Fruit fly (Drosophila melanogaster) whole organism, embryonic: ENCODE data around the gene Cpr78E.

Experiments
- Ada2b ChIP-seq: fragments of 200-800 bp; sonication (Bioruptor generic); IDR thresholded peaks from 2 replicates; pipeline ENCODE4 v1.3.6; 2022; ENCODE audit warnings: missing biosample characterization, missing genetic modification characterization
- Bdp1 ChIP-seq: fragments of 200-800 bp; sonication (Bioruptor generic); optimal IDR thresholded peaks from 3 replicates; lab custom pipeline; 2016; ENCODE audit warnings: missing biosample characterization, missing genetic modification characterization
- CG10274 ChIP-seq: fragments of 200-800 bp; sonication (Bioruptor generic); optimal IDR thresholded peaks from 3 replicates; lab custom pipeline; 2017; ENCODE audit warnings: missing biosample characterization, mild to moderate bottlenecking, missing genetic modification characterization
- CG11093 ChIP-seq: fragments of 200-800 bp; sonication (Bioruptor generic); IDR thresholded peaks from 3 replicates; pipeline ENCODE4 v1.3.6; 2022; ENCODE audit warnings: missing biosample characterization, missing genetic modification characterization
- CG1233 ChIP-seq: fragments of 200-800 bp; sonication (Bioruptor generic); optimal IDR thresholded peaks from 4 replicates; lab custom pipeline; 2018; ENCODE audit warnings: missing biosample characterization, mild to moderate bottlenecking, missing genetic modification characterization
- CG15696 ChIP-seq: fragments of 200-800 bp; sonication (Bioruptor generic); optimal IDR thresholded peaks from 2 replicates; lab custom pipeline; 2019; ENCODE audit warnings: missing biosample characterization, mild to moderate bottlenecking, missing genetic modification characterization, moderate library complexity
- CG18476 ChIP-seq: fragments of 200-800 bp; sonication (Bioruptor generic); optimal IDR thresholded peaks from 2 replicates; lab custom pipeline; 2016; ENCODE audit warnings: missing biosample characterization, mild to moderate bottlenecking, missing genetic modification characterization
- CG18619 ChIP-seq: fragments of 200-800 bp; sonication (Bioruptor generic); optimal IDR thresholded peaks from 3 replicates; lab custom pipeline; 2017; ENCODE audit warnings: missing biosample characterization, mild to moderate bottlenecking, missing genetic modification characterization
- CG2202 ChIP-seq: fragments of 200-800 bp; sonication (Bioruptor generic); optimal IDR thresholded peaks from 2 replicates; lab custom pipeline; 2018; ENCODE audit warnings: missing biosample characterization, mild to moderate bottlenecking, missing genetic modification characterization
- CG2678 ChIP-seq: fragments of 200-800 bp; sonication (Bioruptor generic); optimal IDR thresholded peaks from 3 replicates; lab custom pipeline; 2019; ENCODE audit warnings: missing biosample characterization, mild to moderate bottlenecking, missing genetic modification characterization, moderate library complexity
- CG2712 ChIP-seq: fragments of 200-800 bp; optimal IDR thresholded peaks from 3 replicates; lab custom pipeline; 2019; ENCODE audit warnings: missing biosample characterization, mild to moderate bottlenecking, missing genetic modification characterization, moderate library complexity
- CG31365 ChIP-seq: fragments of 200-800 bp; sonication (Bioruptor generic); optimal IDR thresholded peaks from 2 replicates; lab custom pipeline; 2018; ENCODE audit warnings: missing biosample characterization, mild to moderate bottlenecking, missing genetic modification characterization
- CG31388 ChIP-seq: fragments of 200-800 bp; sonication (Bioruptor generic); optimal IDR thresholded peaks from 2 replicates; lab custom pipeline; 2016; ENCODE audit warnings: missing biosample characterization, missing genetic modification characterization
- CG32767 ChIP-seq: fragments of 200-800 bp; sonication (Bioruptor generic); IDR thresholded peaks from 2 replicates; pipeline ENCODE4 v1.3.6; 2022; ENCODE audit warnings: missing biosample characterization, missing genetic modification characterization
- CG6175 ChIP-seq: fragments of 200-800 bp; sonication (Bioruptor generic); IDR thresholded peaks from 3 replicates; pipeline ENCODE4 v1.3.6; 2022; ENCODE audit warnings: missing biosample characterization, missing genetic modification characterization
- CG7271 ChIP-seq: fragments of 200-800 bp; sonication (Bioruptor generic); optimal IDR thresholded peaks from 2 replicates; lab custom pipeline; 2018; ENCODE audit warnings: missing biosample characterization, mild to moderate bottlenecking, missing genetic modification characterization, moderate library complexity
- CG7786 ChIP-seq: fragments of 200-800 bp; sonication (Bioruptor generic); optimal IDR thresholded peaks from 2 replicates; lab custom pipeline; 2016; ENCODE audit warnings: missing biosample characterization, missing genetic modification characterization
- CG9727 ChIP-seq: fragments of 200-800 bp; sonication (Bioruptor generic); optimal IDR thresholded peaks from 3 replicates; lab custom pipeline; 2017; ENCODE audit warnings: missing biosample characterization, mild to moderate bottlenecking, missing genetic modification characterization
- CG9797 ChIP-seq: fragments of 200-800 bp; sonication (Bioruptor generic); optimal IDR thresholded peaks from 3 replicates; lab custom pipeline; 2018; ENCODE audit warnings: missing biosample characterization, mild to moderate bottlenecking, missing genetic modification characterization
- CoRest ChIP-seq: fragments of 200-800 bp; sonication (Bioruptor generic); optimal IDR thresholded peaks from 3 replicates; lab custom pipeline; 2018; ENCODE audit warnings: missing biosample characterization, mild to moderate bottlenecking, missing genetic modification characterization, moderate library complexity
- CrebB ChIP-seq: fragments of 200-800 bp; sonication (Bioruptor generic); optimal IDR thresholded peaks from 3 replicates; lab custom pipeline; 2018; ENCODE audit warnings: missing biosample characterization, mild to moderate bottlenecking, missing genetic modification characterization
- Dip2 ChIP-seq: fragments of 200-800 bp; sonication (Bioruptor generic); IDR thresholded peaks from 2 replicates; pipeline ENCODE4 v1.3.6; 2022; ENCODE audit warnings: missing biosample characterization, missing genetic modification characterization
- Fer1 ChIP-seq: fragments of 200-800 bp; sonication (Bioruptor generic); optimal IDR thresholded peaks from 2 replicates; lab custom pipeline; 2017; ENCODE audit warnings: missing biosample characterization, mild to moderate bottlenecking, missing genetic modification characterization
- HHEX ChIP-seq: fragments of 200-800 bp; sonication (Bioruptor generic); optimal IDR thresholded peaks from 3 replicates; lab custom pipeline; 2017; ENCODE audit warnings: missing biosample characterization, mild to moderate bottlenecking, missing genetic modification characterization, missing genetic modification reagents
- MTF-1 ChIP-seq: fragments of 200-800 bp; sonication (Bioruptor generic); optimal IDR thresholded peaks from 2 replicates; lab custom pipeline; 2018; ENCODE audit warnings: missing biosample characterization, mild to moderate bottlenecking, missing genetic modification characterization, borderline replicate concordance
- NC2β ChIP-seq: fragments of 200-800 bp; sonication (Bioruptor generic); optimal IDR thresholded peaks from 2 replicates; lab custom pipeline; 2016; ENCODE audit warnings: missing biosample characterization, missing genetic modification characterization
- NFAT ChIP-seq: fragments of 200-800 bp; sonication (Bioruptor generic); IDR thresholded peaks from 2 replicates; pipeline ENCODE4 v1.3.6; 2022; ENCODE audit warnings: missing biosample characterization, missing genetic modification characterization
- Nf-YA ChIP-seq: fragments of 200-800 bp; sonication (Bioruptor generic); IDR thresholded peaks from 2 replicates; pipeline ENCODE4 v1.3.6; 2022; ENCODE audit warnings: missing biosample characterization, missing genetic modification characterization
- Oaz ChIP-seq: fragments of 200-800 bp; sonication (Bioruptor generic); IDR thresholded peaks from 2 replicates; pipeline ENCODE4 v1.3.6; 2022; ENCODE audit warnings: missing biosample characterization, missing genetic modification characterization
- Tbp ChIP-seq: fragments of >200 bp; optimal IDR thresholded peaks from 2 replicates; lab custom pipeline; 2018; ENCODE audit warnings: missing biosample characterization, missing genetic modification characterization
- Trl ChIP-seq, 3 experiments: fragments of >200 bp in 2 of 3; fragments of 200-800 bp in 1 of 3; sonication (Bioruptor generic) in 1 of 3; optimal IDR thresholded peaks; 2 replicates in 1 of 3; 3 replicates in 2 of 3; lab custom pipeline; 2016 to 2017; ENCODE audit warnings: missing biosample characterization in 1 of 3, missing genetic modification characterization in 1 of 3
- bsh ChIP-seq, 2 experiments: fragments of 200-800 bp; sonication (Bioruptor generic); optimal IDR thresholded peaks; 2 replicates each; lab custom pipeline; 2017 to 2018; ENCODE audit warnings: mild to moderate bottlenecking in 2 of 2, missing biosample characterization in 2 of 2, missing genetic modification characterization in 2 of 2, moderate library complexity in 1 of 2
- cas ChIP-seq: fragments of 200-800 bp; sonication (Bioruptor generic); IDR thresholded peaks from 2 replicates; pipeline ENCODE4 v1.3.6; 2022; ENCODE audit warnings: missing biosample characterization, missing genetic modification characterization
- chn ChIP-seq: fragments of 200-800 bp; sonication (Bioruptor generic); optimal IDR thresholded peaks from 2 replicates; lab custom pipeline; 2016; ENCODE audit warnings: missing biosample characterization, missing genetic modification characterization
- ci ChIP-seq: fragments of 200-800 bp; sonication (Bioruptor generic); IDR thresholded peaks from 3 replicates; pipeline ENCODE4 v1.3.6; 2022; ENCODE audit warnings: missing biosample characterization, missing genetic modification characterization
- croc ChIP-seq: fragments of 200-800 bp; sonication (Bioruptor generic); conservative IDR thresholded peaks from 3 replicates; pipeline ENCODE4 v1.3.6; 2022; ENCODE audit warnings: missing biosample characterization, missing genetic modification characterization
- esg ChIP-seq: fragments of 200-800 bp; sonication (Bioruptor generic); conservative IDR thresholded peaks from 2 replicates; pipeline ENCODE4 v1.3.6; 2022; ENCODE audit warnings: missing biosample characterization, missing genetic modification characterization
- ewg ChIP-seq: fragments of 200-800 bp; sonication (Bioruptor generic); optimal IDR thresholded peaks from 3 replicates; lab custom pipeline; 2017; ENCODE audit warnings: mild to moderate bottlenecking, missing biosample characterization, missing genetic modification reagents, missing genetic modification characterization
- lilli ChIP-seq: fragments of 200-800 bp; sonication (Bioruptor generic); optimal IDR thresholded peaks from 3 replicates; lab custom pipeline; 2016; ENCODE audit warnings: missing biosample characterization, missing genetic modification characterization
- lola ChIP-seq, 3 experiments: fragments of >200 bp in 2 of 3; fragments of 200-800 bp in 1 of 3; sonication (Bioruptor generic) in 1 of 3; optimal IDR thresholded peaks; 2 replicates each; lab custom pipeline; 2017 to 2019; ENCODE audit warnings: missing biosample characterization in 3 of 3, missing genetic modification characterization in 3 of 3, mild to moderate bottlenecking in 1 of 3, moderate library complexity in 1 of 3
- pan ChIP-seq, 4 experiments: fragments of >200 bp in 3 of 4; fragments of 200-800 bp in 1 of 4; sonication (Bioruptor generic) in 1 of 4; optimal IDR thresholded peaks in 3 of 4; IDR thresholded peaks in 1 of 4; 2 replicates each; pipeline versions ENCODE4 v1.3.6 to Lab custom; 2017 to 2022; ENCODE audit warnings: missing biosample characterization in 2 of 4, missing genetic modification characterization in 2 of 4, mixed read lengths in 1 of 4
- pzg ChIP-seq: fragments of 200-800 bp; sonication (Bioruptor generic); optimal IDR thresholded peaks from 3 replicates; lab custom pipeline; 2018; ENCODE audit warnings: missing biosample characterization, mild to moderate bottlenecking, missing genetic modification characterization, moderate library complexity
- rib ChIP-seq: fragments of 200-800 bp; sonication (Bioruptor generic); IDR thresholded peaks from 2 replicates; pipeline ENCODE4 v1.3.6; 2022; ENCODE audit warnings: missing biosample characterization, missing genetic modification characterization
- schlank ChIP-seq: fragments of 200-800 bp; sonication (Bioruptor generic); optimal IDR thresholded peaks from 2 replicates; lab custom pipeline; 2018; ENCODE audit warnings: missing biosample characterization, mild to moderate bottlenecking, missing genetic modification characterization
- slp2 ChIP-seq: fragments of 200-800 bp; sonication (Bioruptor generic); optimal IDR thresholded peaks from 2 replicates; lab custom pipeline; 2016; ENCODE audit warnings: missing biosample characterization, missing genetic modification characterization
- tna ChIP-seq: fragments of 200-800 bp; sonication (Bioruptor generic); IDR thresholded peaks from 2 replicates; pipeline ENCODE4 v1.3.6; 2022; ENCODE audit warnings: missing biosample characterization, missing genetic modification characterization; ENCODE audit not compliant: partially characterized antibody
- trem ChIP-seq: fragments of 200-800 bp; optimal IDR thresholded peaks from 3 replicates; lab custom pipeline; 2019; ENCODE audit warnings: missing biosample characterization, mild to moderate bottlenecking, missing genetic modification characterization, moderate library complexity
- tup ChIP-seq: fragments of 200-800 bp; sonication (Bioruptor generic); optimal IDR thresholded peaks from 2 replicates; lab custom pipeline; 2016; ENCODE audit warnings: missing biosample characterization, mild to moderate bottlenecking, missing genetic modification characterization, moderate library complexity
- twi ChIP-seq: fragments of 200-800 bp; optimal IDR thresholded peaks from 2 replicates; lab custom pipeline; 2019; ENCODE audit warnings: missing biosample characterization, mild to moderate bottlenecking, missing genetic modification characterization, moderate library complexity

Cpr78E gene

dm6 chr3L:21679687-21680086 is 12.9 kb upstream of the Cpr78E start, which contains the start of the genes Als2 and CG11248 (continued):
- TF ChIP-seq pan (optimal IDR thresholded peaks at IDR 0.05; lab: Kevin White, UChicago), result no peak
- no peak for TF ChIP-seq pan (GFP tag; optimal IDR thresholded peaks at IDR 0.05 in 1 of 2, IDR thresholded peaks at IDR 0.05 in 1 of 2)
- TF ChIP-seq CG7271 (tag; lab: Kevin White, UChicago), result peak; percentile 43
- TF ChIP-seq NFAT (GFP tag; lab: Robert Waterston, UW), result peak; percentile 50
- TF ChIP-seq CG15696 (tag; lab: Kevin White, UChicago), result peak; percentile 82
- TF ChIP-seq CG9797 (GFP tag; lab: Kevin White, UChicago), result peak; percentile 80
- no peak for TF ChIP-seq CG10274 (GFP tag; lab: Kevin White, UChicago)
- no peak for TF ChIP-seq CG6175 (GFP tag; lab: Robert Waterston, UW)
- no peak for TF ChIP-seq schlank (tag; lab: Kevin White, UChicago)
- peak; percentile 86 for TF ChIP-seq CG2712 (tag; lab: Kevin White, UChicago)
- TF ChIP-seq CG11093 (GFP tag; lab: Robert Waterston, UW), result peak; percentile 64; the same call in 2 of the 3 replicates
- TF ChIP-seq CG18476 (GFP tag; lab: Kevin White, UChicago), result peak; percentile 58
- no peak for TF ChIP-seq rib (GFP tag; lab: Robert Waterston, UW)
- TF ChIP-seq tna, result no peak
- TF ChIP-seq HHEX (GFP tag; lab: Kevin White, UChicago), result no peak
- peak; percentile 52 for TF ChIP-seq ewg (GFP tag; lab: Kevin White, UChicago)
- TF ChIP-seq Bdp1 (GFP tag; lab: Kevin White, UChicago), result peak; percentile 42
- TF ChIP-seq pzg (GFP tag; lab: Kevin White, UChicago), result peak; percentile 55
- no peak for TF ChIP-seq ci
- peak; percentile 23 for TF ChIP-seq CG2202 (tag; lab: Kevin White, UChicago)
- no peak for TF ChIP-seq MTF-1 (GFP tag; lab: Kevin White, UChicago)
- peak; percentile 81 for TF ChIP-seq chn (GFP tag; lab: Kevin White, UChicago)
- TF ChIP-seq Dip2 (GFP tag; lab: Robert Waterston, UW), result no peak
- peak; percentile 46 for TF ChIP-seq NC2β (GFP tag; lab: Kevin White, UChicago)
- no peak for TF ChIP-seq CG31365 (tag; lab: Kevin White, UChicago)
- TF ChIP-seq CG1233, result peak; percentile 52
- TF ChIP-seq slp2 (GFP tag; lab: Kevin White, UChicago), result peak; percentile 64
- TF ChIP-seq Trl (optimal IDR thresholded peaks at IDR 0.05; lab: Kevin White, UChicago), result no peak
- TF ChIP-seq Trl (GFP tag; optimal IDR thresholded peaks at IDR 0.05; lab: Kevin White, UChicago), result peak; percentile 71
- TF ChIP-seq twi (tag; lab: Kevin White, UChicago), result peak; percentile 72
- TF ChIP-seq CoRest (tag; lab: Kevin White, UChicago), result peak; percentile 87
- peak; percentile 66 for TF ChIP-seq CG7786 (GFP tag; lab: Kevin White, UChicago)
- TF ChIP-seq CG2678 (tag; lab: Kevin White, UChicago), result peak; percentile 82
- TF ChIP-seq cas (GFP tag; lab: Robert Waterston, UW), result no peak
- peak; percentile 65 for TF ChIP-seq croc (GFP tag; lab: Robert Waterston, UW)
- TF ChIP-seq esg (GFP tag; lab: Robert Waterston, UW), result peak; percentile 62
- TF ChIP-seq CG18619 (GFP tag; lab: Kevin White, UChicago), result peak; percentile 47
- peak; percentile 66 for TF ChIP-seq CG9727
- TF ChIP-seq Tbp (GFP tag; lab: Kevin White, UChicago), result no peak
- peak; percentile 62 for TF ChIP-seq Ada2b (GFP tag; lab: Robert Waterston, UW)
- peak in 1 of 2 experiments; percentile 74 for TF ChIP-seq bsh (GFP tag; optimal IDR thresholded peaks at IDR 0.05; lab: Kevin White, UChicago)
- peak; percentile 51 for TF ChIP-seq CG31388 (GFP tag; lab: Kevin White, UChicago)
- no peak for TF ChIP-seq tup
- peak; percentile 80 for TF ChIP-seq lilli (GFP tag; lab: Kevin White, UChicago)
- TF ChIP-seq Oaz (GFP tag; lab: Robert Waterston, UW), result 0 out of 2 replicates have a peak, but pooled peaks have one; percentile 27
- TF ChIP-seq Nf-YA (GFP tag; lab: Robert Waterston, UW), result no peak
- TF ChIP-seq trem (tag; lab: Kevin White, UChicago), result peak; percentile 72
- TF ChIP-seq lola (GFP tag; optimal IDR thresholded peaks at IDR 0.05; lab: Kevin White, UChicago), result peak in 1 of 3 experiments; percentile 82
- no peak for TF ChIP-seq Fer1 (GFP tag; lab: Kevin White, UChicago)
- 0 out of 2 replicates have a peak, but pooled peaks have one; percentile 40 for TF ChIP-seq CG32767 (GFP tag; lab: Robert Waterston, UW)
- TF ChIP-seq CrebB (tag; lab: Kevin White, UChicago), result no peak
